Worm (Caenorhabditis elegans) whole organism, midembryonic: ENCODE measurements around the gene sec-15.

Experiments used
- T22C8.4 ChIP-seq: fragments of 200-800 bp; sonication (Bioruptor generic); IDR thresholded peaks from 2 replicates; pipeline ENCODE4 v1.3.6; 2022; ENCODE audit warnings: missing genetic modification characterization, missing compliant biosample characterization
- cog-1 ChIP-seq: sonication (generic microtip); optimal IDR thresholded peaks from 2 replicates; lab custom pipeline; 2016; ENCODE audit warnings: missing genetic modification characterization, missing compliant biosample characterization
- flt-1 ChIP-seq: fragments of 200-800 bp; sonication (Bioruptor generic); IDR thresholded peaks from 2 replicates; pipeline ENCODE4 v1.3.6; 2022; ENCODE audit warnings: missing genetic modification characterization, missing compliant biosample characterization
- med-1 ChIP-seq: sonication (generic microtip); optimal IDR thresholded peaks from 2 replicates; lab custom pipeline; 2017; ENCODE audit warnings: missing genetic modification characterization, mild to moderate bottlenecking, missing compliant biosample characterization, antibody characterized with exemption, missing genetic modification reagents; ENCODE audit not compliant: insufficient read depth
- tab-1 ChIP-seq: fragments of 200-800 bp; sonication (Bioruptor generic); IDR thresholded peaks from 2 replicates; pipeline ENCODE4 v1.3.6; 2022; ENCODE audit warnings: missing genetic modification characterization, missing compliant biosample characterization
- ztf-23 ChIP-seq: fragments of 200-800 bp; sonication (Bioruptor generic); IDR thresholded peaks from 2 replicates; pipeline ENCODE4 v1.3.6; 2022; ENCODE audit warnings: missing genetic modification reagents, missing genetic modification characterization, missing compliant biosample characterization
- ztf-29 ChIP-seq: fragments of 200-800 bp; sonication (Bioruptor generic); IDR thresholded peaks from 2 replicates; pipeline ENCODE4 v1.3.6; 2022; ENCODE audit warnings: missing genetic modification reagents, missing genetic modification characterization, missing compliant biosample characterization

ce11 chrX:8857904-8858612, 22.5 kb upstream of the sec-15 start, which contains the start of gene C06E2.5:
- TF ChIP-seq flt-1 (GFP tag; lab: Robert Waterston, UW) (no peak), tab-1 (GFP tag; lab: Robert Waterston, UW) (no peak), ztf-29 (GFP tag; lab: Robert Waterston, UW) (no peak), med-1 (GFP tag; lab: Kevin White, UChicago) (no peak), T22C8.4 (GFP tag; lab: Robert Waterston, UW) (no peak), ztf-23 (no peak), cog-1 (no peak)
